Worm (Caenorhabditis elegans) whole organism, L4/young adult: ENCODE measurements around the gene K12D12.4.

ENCODE experiments used
- dao-5 ChIP-seq: sonication (generic microtip); optimal IDR thresholded peaks from 2 replicates; lab custom pipeline; 2016; ENCODE audit warnings: missing genotype, missing genetic modification characterization, moderate library complexity, missing compliant biosample characterization
- him-1 ChIP-seq: sonication (generic microtip); optimal IDR thresholded peaks from 2 replicates; lab custom pipeline; 2016; ENCODE audit warnings: missing genotype, missing genetic modification reagents, missing genetic modification characterization, missing compliant biosample characterization

- TF ChIP-seq him-1 (tag; lab: Kevin White, UChicago) (no peak), dao-5 (tag; lab: Kevin White, UChicago) (no peak)
Observed at ce11 chrII:11906217-11906616, 40.7 kb upstream of the K12D12.4 start, which contains the start of gene ZK930.4.
